Fruit fly (Drosophila melanogaster): ENCODE data around the gene lsn.
A peak's percentile ranks its signal among the peaks of the same experiment; 100 is the strongest.

Gene lsn

DNA sequence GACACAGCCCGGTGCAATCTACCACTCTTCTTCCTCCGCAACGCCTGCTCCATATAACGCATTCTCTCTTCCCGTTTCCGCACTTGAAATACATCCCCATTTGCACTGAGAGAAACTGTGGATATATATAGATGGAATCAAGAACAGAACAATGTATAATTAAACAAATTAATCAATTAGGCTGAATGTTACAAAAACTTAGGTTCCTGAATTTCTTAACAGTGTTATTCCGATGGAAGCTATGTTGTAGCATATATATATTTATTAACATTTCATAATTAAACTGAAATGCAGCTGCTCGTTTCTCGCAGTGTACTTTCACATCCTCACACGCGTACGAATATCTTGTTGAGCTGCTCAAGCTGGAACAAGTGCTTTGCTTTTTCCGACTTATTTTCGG is 5.5 kb upstream of the lsn start (continued):
- TF ChIP-seq wdn (GFP tag; IDR thresholded peaks at IDR 0.05) (no peak), CG11504 (tag; optimal IDR thresholded peaks at IDR 0.05) (peak; percentile 54), shn (GFP tag; optimal IDR thresholded peaks at IDR 0.05) (peak; percentile 5), CG2116 (GFP tag; optimal IDR thresholded peaks at IDR 0.05) (peak; percentile 5), jing (GFP tag; optimal IDR thresholded peaks at IDR 0.05) (peak; percentile 27), CG17328 (GFP tag; IDR thresholded peaks at IDR 0.05) (peak; percentile 53; the same call in 1 of the 2 replicates), sens (GFP tag) (peak; percentile 91), CG6791 (GFP tag; IDR thresholded peaks at IDR 0.05; ENCODE audit: partially characterized antibody) (no peak), CG14050 (GFP tag; IDR thresholded peaks at IDR 0.05) (no peak), dm (GFP tag; optimal IDR thresholded peaks at IDR 0.05) (no peak), tap (tag; optimal IDR thresholded peaks at IDR 0.05) (no peak), Dip3 (GFP tag; optimal IDR thresholded peaks at IDR 0.05) (no peak), B-H1 (GFP tag; IDR thresholded peaks at IDR 0.05) (no peak), NC2β (GFP tag; optimal IDR thresholded peaks at IDR 0.05) (peak; percentile 47), cas (GFP tag; IDR thresholded peaks at IDR 0.05) (no peak), sisA (GFP tag; IDR thresholded peaks at IDR 0.05) (peak; percentile 20; the same call in 1 of the 2 replicates), CG1792 (GFP tag; optimal IDR thresholded peaks at IDR 0.05) (no peak), unc-4 (GFP tag; IDR thresholded peaks at IDR 0.05; ENCODE audit: partially characterized antibody) (no peak), HHEX (GFP tag; optimal IDR thresholded peaks at IDR 0.05) (peak; percentile 8), CG15601 (tag; optimal IDR thresholded peaks at IDR 0.05) (peak; percentile 28), CG3163 (GFP tag; optimal IDR thresholded peaks at IDR 0.05) (no peak), CG11093 (GFP tag; IDR thresholded peaks at IDR 0.05) (no peak), Hr51 (GFP tag; optimal IDR thresholded peaks at IDR 0.05) (peak; percentile 9 to 35), Six4 (GFP tag; optimal IDR thresholded peaks at IDR 0.05) (peak; percentile 22), her (GFP tag; optimal IDR thresholded peaks at IDR 0.05) (no peak), gcm2 (GFP tag; optimal IDR thresholded peaks at IDR 0.05) (no peak), emc (GFP tag; optimal IDR thresholded peaks at IDR 0.05) (no peak), CG13894 (tag; optimal IDR thresholded peaks at IDR 0.05) (no peak), CG8388 (GFP tag; optimal IDR thresholded peaks at IDR 0.05) (peak; percentile 62), da (GFP tag; optimal IDR thresholded peaks at IDR 0.05) (no peak), CG8089 (GFP tag; optimal IDR thresholded peaks at IDR 0.05) (no peak), CG16813 (GFP tag; IDR thresholded peaks at IDR 0.05; ENCODE audit: partially characterized antibody) (no peak), gt (GFP tag; IDR thresholded peaks at IDR 0.05) (no peak), CoRest (tag; optimal IDR thresholded peaks at IDR 0.05) (peak; percentile 52), CG2202 (tag; optimal IDR thresholded peaks at IDR 0.05) (peak; percentile 42), CG30431 (GFP tag; optimal IDR thresholded peaks at IDR 0.05) (peak; percentile 50), CG33557 (GFP tag; optimal IDR thresholded peaks at IDR 0.05) (peak; percentile 57), trh (GFP tag; optimal IDR thresholded peaks at IDR 0.05) (no peak), CG17912 (GFP tag; optimal IDR thresholded peaks at IDR 0.05) (no peak), CG7928 (GFP tag; optimal IDR thresholded peaks at IDR 0.05) (no peak), prd (optimal IDR thresholded peaks at IDR 0.05) (no peak), prd (GFP tag; IDR thresholded peaks at IDR 0.05) (peak; percentile 68), pnt (GFP tag; optimal IDR thresholded peaks at IDR 0.05) (peak; percentile 4), CG17359 (tag; optimal IDR thresholded peaks at IDR 0.05) (peak; percentile 44), crc (GFP tag; optimal IDR thresholded peaks at IDR 0.05) (peak; percentile 28), vvl (GFP tag; IDR thresholded peaks at IDR 0.05) (peak; percentile 44; the same call in 1 of the 2 replicates), wor (GFP tag; IDR thresholded peaks at IDR 0.05) (peak; percentile 32), Tbp (GFP tag; optimal IDR thresholded peaks at IDR 0.05) (no peak), tin (GFP tag; optimal IDR thresholded peaks at IDR 0.05) (peak; percentile 51), knrl (GFP tag; IDR thresholded peaks at IDR 0.05; ENCODE audit: partially characterized antibody) (no peak), CG7963 (GFP tag; IDR thresholded peaks at IDR 0.05; ENCODE audit: partially characterized antibody) (no peak), CG3281 (GFP tag; optimal IDR thresholded peaks at IDR 0.05) (no peak)
